Fruit fly (Drosophila melanogaster) whole organism, adult: ENCODE data around the gene CG34181.

Experiments
- CG11617 ChIP-seq: fragments of 200-800 bp; sonication (Bioruptor generic); optimal IDR thresholded peaks from 2 replicates; lab custom pipeline; 2017; ENCODE audit warnings: mild to moderate bottlenecking, missing biosample characterization, missing genetic modification reagents, missing genetic modification characterization
- CG12768 ChIP-seq: fragments of 200-800 bp; sonication (Bioruptor generic); optimal IDR thresholded peaks from 2 replicates; lab custom pipeline; 2017; ENCODE audit warnings: missing biosample characterization, missing genetic modification characterization, mild to moderate bottlenecking, moderate library complexity, missing genetic modification reagents
- CG14711 ChIP-seq: fragments of 200-800 bp; sonication (Bioruptor generic); optimal IDR thresholded peaks from 2 replicates; lab custom pipeline; 2018; ENCODE audit warnings: missing biosample characterization, mild to moderate bottlenecking, missing genetic modification characterization, moderate library complexity
- CG1620 ChIP-seq: fragments of 200-800 bp; sonication (Bioruptor generic); optimal IDR thresholded peaks from 2 replicates; lab custom pipeline; 2016; ENCODE audit warnings: missing biosample characterization, missing genetic modification characterization
- CG33017 ChIP-seq: fragments of 200-800 bp; sonication (Bioruptor generic); optimal IDR thresholded peaks from 2 replicates; lab custom pipeline; 2018; ENCODE audit warnings: missing biosample characterization, mild to moderate bottlenecking, missing genetic modification characterization, moderate library complexity
- CG5204 ChIP-seq: fragments of 200-800 bp; sonication (Bioruptor generic); optimal IDR thresholded peaks from 2 replicates; lab custom pipeline; 2016; ENCODE audit warnings: missing biosample characterization, missing genetic modification characterization
- CG7045 ChIP-seq: fragments of 200-800 bp; sonication (Bioruptor generic); optimal IDR thresholded peaks from 2 replicates; lab custom pipeline; 2017; ENCODE audit warnings: missing biosample characterization, mild to moderate bottlenecking, missing genetic modification characterization
- CG7101 ChIP-seq: fragments of 200-800 bp; sonication (Bioruptor generic); optimal IDR thresholded peaks from 2 replicates; lab custom pipeline; 2018; ENCODE audit warnings: missing biosample characterization, mild to moderate bottlenecking, missing genetic modification characterization, moderate library complexity
- Clk ChIP-seq: fragments of 200-800 bp; sonication (Bioruptor generic); optimal IDR thresholded peaks from 2 replicates; lab custom pipeline; 2017; ENCODE audit warnings: missing biosample characterization, missing genetic modification characterization
- Crg-1 ChIP-seq: fragments of 200-800 bp; sonication (Bioruptor generic); optimal IDR thresholded peaks from 2 replicates; lab custom pipeline; 2016; ENCODE audit warnings: missing biosample characterization, missing genetic modification characterization
- Hr96 ChIP-seq: fragments of 200-800 bp; sonication (Bioruptor generic); optimal IDR thresholded peaks from 2 replicates; lab custom pipeline; 2016; ENCODE audit warnings: missing biosample characterization, missing genetic modification characterization
- Mnt ChIP-seq: fragments of 200-800 bp; sonication (Bioruptor generic); optimal IDR thresholded peaks from 2 replicates; lab custom pipeline; 2016; ENCODE audit warnings: missing biosample characterization, mild to moderate bottlenecking, missing genetic modification characterization
- bab1 ChIP-seq: fragments of 200-800 bp; sonication (Bioruptor generic); optimal IDR thresholded peaks from 3 replicates; lab custom pipeline; 2019; ENCODE audit warnings: missing biosample characterization, mild to moderate bottlenecking, missing genetic modification characterization, moderate library complexity
- cic ChIP-seq: fragments of 200-800 bp; sonication (Bioruptor generic); optimal IDR thresholded peaks from 2 replicates; lab custom pipeline; 2017; ENCODE audit warnings: missing biosample characterization, mild to moderate bottlenecking, missing genetic modification characterization, moderate library complexity
- cnc ChIP-seq, 2 experiments: fragments of >200 bp; optimal IDR thresholded peaks; 2 replicates each; lab custom pipeline; 2017
- kay ChIP-seq: fragments of 200-800 bp; sonication (Bioruptor generic); peaks from one replicate; lab custom pipeline; 2016; ENCODE audit warnings: missing biosample characterization, missing genetic modification characterization, borderline replicate concordance
- ovo ChIP-seq: fragments of 200-800 bp; sonication (Bioruptor generic); optimal IDR thresholded peaks from 2 replicates; lab custom pipeline; 2016; ENCODE audit warnings: missing biosample characterization, missing genetic modification characterization
- pad ChIP-seq: fragments of 200-800 bp; sonication (Bioruptor generic); optimal IDR thresholded peaks from 3 replicates; lab custom pipeline; 2017; ENCODE audit warnings: missing biosample characterization, missing genetic modification characterization, mild to moderate bottlenecking, moderate library complexity, missing genetic modification reagents
- tj ChIP-seq: fragments of 200-800 bp; sonication (Bioruptor generic); optimal IDR thresholded peaks from 3 replicates; lab custom pipeline; 2017; ENCODE audit warnings: missing biosample characterization, mild to moderate bottlenecking, missing genetic modification characterization, moderate library complexity
- toe ChIP-seq: fragments of 200-800 bp; sonication (Bioruptor generic); optimal IDR thresholded peaks from 2 replicates; lab custom pipeline; 2016; ENCODE audit warnings: missing biosample characterization, missing genetic modification characterization

Gene CG34181

dm6 chr2L:9367340-9367739 is at the start of gene CG34181:
Gene CG34181 (plus strand): TSS chr2L:9367640.
- no peak for TF ChIP-seq CG11617 (GFP tag; lab: Kevin White, UChicago)
- TF ChIP-seq CG12768 = no peak
- no peak for TF ChIP-seq CG33017 (tag; lab: Kevin White, UChicago)
- no peak for TF ChIP-seq CG7101
- TF ChIP-seq bab1 (GFP tag; lab: Kevin White, UChicago) = no peak
- TF ChIP-seq cnc (optimal IDR thresholded peaks at IDR 0.05; lab: Kevin White, UChicago) = no peak
- TF ChIP-seq CG1620 (GFP tag; lab: Kevin White, UChicago) = no peak
- TF ChIP-seq tj (GFP tag; lab: Kevin White, UChicago) = no peak
- no peak for TF ChIP-seq cic (GFP tag; lab: Kevin White, UChicago)
- no peak for TF ChIP-seq ovo (GFP tag; lab: Kevin White, UChicago)

DNA sequence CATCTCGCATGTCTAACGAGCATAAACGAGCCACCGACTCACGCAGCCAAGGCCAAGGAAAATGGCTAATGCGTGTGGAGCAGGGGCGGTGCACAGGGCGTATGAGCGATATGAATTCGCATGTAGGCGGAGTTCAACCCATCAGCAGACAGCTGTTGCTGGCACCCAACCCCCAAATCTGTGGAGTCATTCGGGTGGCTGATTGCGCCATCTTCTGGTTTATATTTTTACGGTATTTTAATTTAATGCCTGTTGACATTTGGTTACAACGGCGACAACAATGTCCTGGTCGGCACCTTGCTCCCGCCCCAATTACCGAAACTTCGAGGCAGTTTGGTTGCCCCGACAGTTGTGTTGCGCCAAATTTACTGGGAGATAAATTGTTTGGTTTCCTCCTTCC is 46.4 kb upstream of the CG34181 start:
- no peak for TF ChIP-seq CG5204 (GFP tag; lab: Kevin White, UChicago)
- no peak for TF ChIP-seq CG7045 (GFP tag; lab: Kevin White, UChicago)
- no peak for TF ChIP-seq CG11617 (GFP tag; lab: Kevin White, UChicago)
- TF ChIP-seq cnc (optimal IDR thresholded peaks at IDR 0.05; lab: Kevin White, UChicago) = no peak
- TF ChIP-seq bab1 (GFP tag; lab: Kevin White, UChicago) = no peak
- no peak for TF ChIP-seq Clk
- no peak for TF ChIP-seq CG12768

DNA sequence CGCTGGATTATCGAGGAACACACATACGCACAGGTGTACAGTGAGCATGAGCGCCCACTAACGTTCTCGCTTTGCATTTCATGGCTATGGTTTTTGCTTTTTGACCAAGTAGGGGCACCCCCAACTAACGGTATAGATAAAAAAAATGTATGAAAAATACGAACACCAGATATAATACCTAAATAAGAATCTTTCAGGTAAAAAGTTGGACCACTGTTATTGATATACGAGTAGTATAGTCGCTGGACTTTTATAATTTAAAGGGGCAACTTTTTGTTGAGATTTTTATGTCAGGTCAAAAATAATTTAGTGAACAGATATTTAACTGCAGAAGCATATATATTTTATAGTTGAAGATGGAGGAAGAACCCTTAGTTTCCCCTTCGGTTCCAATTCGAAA is 40.0 kb upstream of the CG34181 start, which contains the start of gene CG17005:
CG17005 (plus strand) TSS at position 301 of the 400 bp plus-strand sequence.
- TF ChIP-seq Clk (no peak), CG14711 (tag; lab: Kevin White, UChicago) (no peak), CG11617 (GFP tag; lab: Kevin White, UChicago) (no peak), CG12768 (no peak), CG33017 (tag; lab: Kevin White, UChicago) (no peak), pad (GFP tag; lab: Kevin White, UChicago) (no peak), CG7101 (no peak), CG5204 (GFP tag; lab: Kevin White, UChicago) (no peak), Crg-1 (GFP tag; lab: Kevin White, UChicago) (no peak), CG7045 (GFP tag; lab: Kevin White, UChicago) (no peak), toe (GFP tag; lab: Kevin White, UChicago) (no peak), cnc (optimal IDR thresholded peaks at IDR 0.05; lab: Kevin White, UChicago) (no peak), kay (GFP tag; lab: Kevin White, UChicago) (no peak), tj (GFP tag; lab: Kevin White, UChicago) (no peak), Hr96 (no peak), ovo (GFP tag; lab: Kevin White, UChicago) (no peak), CG1620 (GFP tag; lab: Kevin White, UChicago) (no peak), cic (GFP tag; lab: Kevin White, UChicago) (no peak), Mnt (GFP tag; lab: Kevin White, UChicago) (no peak), bab1 (GFP tag; lab: Kevin White, UChicago) (no peak)

- no peak for TF ChIP-seq CG1620 (GFP tag; lab: Kevin White, UChicago)
- peak; percentile 37 for TF ChIP-seq bab1 (GFP tag; lab: Kevin White, UChicago)
- no peak for TF ChIP-seq CG11617 (GFP tag; lab: Kevin White, UChicago)
- no peak for TF ChIP-seq pad (GFP tag; lab: Kevin White, UChicago)
- no peak for TF ChIP-seq CG14711 (tag; lab: Kevin White, UChicago)
- no peak for TF ChIP-seq kay (GFP tag; lab: Kevin White, UChicago)
Observed at dm6 chr2L:9330628-9331027, 36.8 kb upstream of the CG34181 start, which contains the start of gene Cks30A. Gene Cks30A (plus strand): TSS chr2L:9330763.

DNA sequence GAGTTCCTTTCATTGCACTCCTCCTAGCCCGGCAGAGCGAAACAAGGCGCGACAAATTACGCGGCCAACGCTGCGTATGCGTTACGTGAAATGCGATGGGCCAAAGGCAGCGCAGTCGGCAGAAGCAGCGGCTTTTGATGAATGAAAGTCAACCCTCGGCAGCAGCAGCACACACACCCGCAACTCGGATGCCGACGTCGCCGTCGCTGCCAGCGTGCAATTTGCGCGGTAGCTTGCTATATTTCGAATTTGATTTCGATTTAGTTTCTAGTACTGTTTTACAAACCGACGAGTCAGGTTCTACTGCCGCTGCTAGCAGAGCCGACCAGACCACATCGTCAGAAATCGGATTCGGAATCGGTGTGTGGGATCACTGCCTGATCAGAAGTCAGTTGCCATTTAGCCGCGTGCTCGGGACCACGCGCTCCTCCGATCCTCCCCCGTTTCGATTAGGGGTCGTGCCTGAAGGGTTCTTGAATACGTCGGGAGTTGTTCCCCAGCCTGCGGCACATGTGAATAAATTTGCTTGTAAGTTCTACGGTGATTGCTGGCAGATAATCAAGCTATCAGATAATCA is 34.1 kb upstream of the CG34181 start, which contains the start of gene Eaat1:
Eaat1 (plus strand) TSS at position 268 of the 577 bp plus-strand sequence.
- TF ChIP-seq CG7045 (GFP tag; lab: Kevin White, UChicago) (no peak), CG1620 (GFP tag; lab: Kevin White, UChicago) (peak; percentile 4), CG14711 (tag; lab: Kevin White, UChicago) (no peak), CG5204 (GFP tag; lab: Kevin White, UChicago) (no peak), kay (GFP tag; lab: Kevin White, UChicago) (no peak), Crg-1 (GFP tag; lab: Kevin White, UChicago) (no peak), CG12768 (peak; percentile 38), cnc (optimal IDR thresholded peaks at IDR 0.05; lab: Kevin White, UChicago) (no peak), pad (GFP tag; lab: Kevin White, UChicago) (no peak), ovo (GFP tag; lab: Kevin White, UChicago) (no peak), CG33017 (tag; lab: Kevin White, UChicago) (no peak), cic (GFP tag; lab: Kevin White, UChicago) (peak; percentile 99), CG7101 (no peak), Clk (no peak), Mnt (GFP tag; lab: Kevin White, UChicago) (peak; percentile 76), bab1 (GFP tag; lab: Kevin White, UChicago) (no peak), Hr96 (no peak), CG11617 (GFP tag; lab: Kevin White, UChicago) (no peak), tj (GFP tag; lab: Kevin White, UChicago) (no peak), toe (GFP tag; lab: Kevin White, UChicago) (no peak)

DNA sequence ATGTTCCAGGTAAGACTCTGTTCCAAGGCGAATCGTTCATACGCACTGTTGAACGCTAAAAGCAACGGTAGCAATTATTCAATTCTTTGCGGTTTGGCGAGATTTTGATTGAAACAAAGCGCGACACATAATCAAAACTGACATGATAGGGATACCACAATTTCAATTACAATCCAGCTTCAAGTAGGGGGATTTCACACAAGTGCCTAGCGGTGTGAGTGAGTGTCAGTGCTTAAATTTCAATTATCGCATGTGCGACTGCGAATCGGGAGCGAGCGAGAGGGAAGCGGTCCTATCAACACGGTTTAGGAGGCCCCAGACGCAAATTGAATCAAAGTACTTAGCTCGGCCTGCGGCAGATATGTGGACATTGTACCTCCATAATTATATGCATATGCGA is 28.6 kb upstream of the CG34181 start:
- TF ChIP-seq pad (GFP tag; lab: Kevin White, UChicago) = no peak
- no peak for TF ChIP-seq bab1 (GFP tag; lab: Kevin White, UChicago)
- peak; percentile 2 for TF ChIP-seq Mnt (GFP tag; lab: Kevin White, UChicago)
- TF ChIP-seq cic (GFP tag; lab: Kevin White, UChicago) = peak; percentile 23
- TF ChIP-seq CG14711 (tag; lab: Kevin White, UChicago) = no peak
